Fruit fly (Drosophila melanogaster) S2 (cell line): ENCODE results near the gene Nmd3.
A peak's percentile ranks its signal among the peaks of the same experiment; 100 is the strongest.

Experiments used
- CG8478 ChIP-seq: fragments of >200 bp; optimal IDR thresholded peaks from 2 replicates; lab custom pipeline; 2018
- CTCF ChIP-seq, 2 experiments: fragments of >200 bp; optimal IDR thresholded peaks; 2 replicates each; lab custom pipeline; 2018

Gene Nmd3

DNA sequence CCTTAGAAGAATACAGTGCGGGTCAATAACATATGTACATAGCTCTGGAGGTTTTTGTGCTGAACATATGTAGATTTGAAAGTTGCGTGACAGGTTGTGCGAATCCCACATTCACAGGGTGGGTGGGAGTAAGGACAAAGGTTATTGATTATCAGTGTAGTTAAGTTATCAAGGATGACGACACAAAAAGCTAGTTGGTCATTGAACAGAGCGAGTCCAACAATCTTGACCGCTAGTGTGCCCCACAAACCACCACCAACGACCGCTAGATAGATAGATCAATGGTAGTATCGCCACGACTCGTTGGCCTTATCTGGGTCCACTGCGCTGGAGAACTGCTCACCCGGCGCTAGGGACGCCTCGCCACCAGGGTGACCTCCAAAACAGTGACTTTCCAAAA is 37.9 kb downstream of the Nmd3 start:
- TF ChIP-seq CG8478 (lab: Kevin White, UChicago) = no peak
- TF ChIP-seq CTCF (optimal IDR thresholded peaks at IDR 0.05; lab: Kevin White, UChicago) = no peak

DNA sequence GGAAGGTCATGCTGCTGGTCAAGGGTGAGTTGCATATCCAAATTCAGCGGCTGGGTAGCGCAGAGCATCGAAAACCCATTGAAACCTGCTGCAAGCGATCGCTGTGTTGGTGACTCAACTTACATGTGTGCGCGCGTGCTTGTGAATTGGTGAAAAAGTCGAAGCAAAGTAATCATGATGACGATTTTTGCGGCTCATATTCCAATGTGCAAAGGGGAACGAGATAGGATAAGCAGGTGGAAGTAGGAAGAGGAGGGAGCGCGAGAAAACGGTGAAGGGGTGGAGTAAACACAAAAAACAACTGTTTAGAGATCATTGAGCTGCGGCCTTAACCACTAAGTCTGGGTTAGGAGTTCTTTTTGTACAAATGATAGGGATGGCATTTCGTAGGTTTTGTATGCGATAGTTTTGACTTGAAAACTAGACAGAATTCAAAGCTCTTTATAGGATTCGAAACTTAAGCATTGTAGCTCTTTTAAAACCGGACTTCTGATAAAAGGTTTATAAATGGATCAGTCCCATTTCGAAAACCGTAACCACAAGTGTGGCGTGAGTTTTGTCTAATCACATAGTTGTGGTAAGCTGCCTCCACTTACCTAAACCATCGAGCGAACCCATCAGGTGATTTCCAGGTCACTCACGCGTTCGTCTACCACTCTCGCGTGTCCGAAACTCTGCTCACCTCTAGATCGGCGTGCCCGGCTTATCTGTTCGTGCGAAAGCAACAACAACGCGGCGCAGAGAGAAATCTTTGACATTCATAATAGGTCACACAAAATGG is 38.6 kb downstream of the Nmd3 start:
- TF ChIP-seq CG8478 (lab: Kevin White, UChicago) (no peak), CTCF (optimal IDR thresholded peaks at IDR 0.05; lab: Kevin White, UChicago) (no peak)

DNA sequence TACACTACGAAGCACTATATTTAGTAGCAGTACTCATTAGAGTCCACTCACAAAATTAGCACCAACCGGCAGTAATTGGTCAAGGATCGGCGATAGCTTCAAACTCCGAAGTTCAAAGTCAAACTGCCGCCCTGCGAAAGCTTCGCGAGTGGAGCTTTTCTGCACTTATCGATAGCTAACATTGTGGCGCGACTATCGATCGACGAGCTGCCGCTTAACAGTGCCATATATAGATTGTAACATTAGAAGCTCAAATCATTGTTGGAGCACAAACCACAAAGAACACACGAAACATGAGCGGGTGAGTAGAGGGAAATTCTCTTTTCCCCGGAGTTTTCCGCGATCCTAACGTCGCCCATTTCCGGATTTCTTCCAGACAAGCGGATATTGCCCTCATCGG is 39.4 kb downstream of the Nmd3 start, which contains the start of gene Pgd:
Gene Pgd, plus strand, starts transcription at position 23 of the 400 bp plus-strand sequence.
- no peak for TF ChIP-seq CG8478 (lab: Kevin White, UChicago)
- TF ChIP-seq CTCF (optimal IDR thresholded peaks at IDR 0.05; lab: Kevin White, UChicago) = no peak

DNA sequence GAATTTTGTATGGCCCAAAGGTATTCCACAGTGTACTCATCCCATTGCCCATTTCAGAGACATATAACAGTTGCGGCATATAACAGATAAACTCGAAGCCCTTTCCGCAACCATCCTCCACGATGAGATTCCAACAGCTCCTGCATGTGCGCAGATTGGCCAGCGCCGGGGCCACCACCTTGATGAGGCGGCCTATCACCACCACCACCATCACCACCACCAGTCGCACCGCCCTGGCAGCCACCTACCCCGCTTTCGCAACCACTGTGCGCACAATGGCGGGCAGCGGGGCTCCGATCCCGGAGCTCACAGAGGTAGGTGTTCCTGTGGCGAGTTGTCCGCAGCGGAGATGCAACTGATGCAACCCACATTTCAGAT is 41.5 kb downstream of the Nmd3 start:
- TF ChIP-seq CG8478 (lab: Kevin White, UChicago) (no peak), CTCF (optimal IDR thresholded peaks at IDR 0.05; lab: Kevin White, UChicago) (no peak)

DNA sequence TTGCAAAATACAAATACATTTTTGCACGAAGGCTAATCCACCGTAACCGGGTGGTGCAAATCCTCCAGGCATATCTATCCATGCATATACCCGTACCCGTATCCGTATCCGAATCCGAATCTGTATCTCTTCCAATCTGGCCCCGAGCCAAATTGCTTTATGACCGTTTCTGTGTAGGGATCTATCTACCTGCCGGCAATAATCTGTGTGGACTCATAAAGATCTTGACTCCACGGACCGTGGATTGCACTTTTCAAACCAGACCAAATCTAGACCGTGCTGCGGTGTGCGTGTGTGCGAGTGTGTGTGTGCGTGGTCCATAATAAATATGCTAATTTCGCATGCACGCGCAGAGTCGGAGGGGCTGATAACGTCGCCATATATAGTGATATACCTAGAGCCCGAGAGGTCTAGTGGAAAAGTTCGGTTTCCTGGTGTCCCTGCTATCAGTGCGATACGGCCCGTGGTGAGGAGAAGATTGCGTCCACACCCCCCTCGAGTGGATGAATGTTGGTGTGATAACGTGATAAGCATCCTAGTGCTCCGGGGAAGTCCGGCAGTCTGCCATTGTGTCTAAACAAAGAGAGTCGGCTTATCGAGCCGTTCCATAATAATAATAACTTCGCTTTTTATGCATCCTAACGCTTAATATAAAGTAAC is 42.1 kb downstream of the Nmd3 start:
- TF ChIP-seq CTCF (optimal IDR thresholded peaks at IDR 0.05; lab: Kevin White, UChicago) = no peak

DNA sequence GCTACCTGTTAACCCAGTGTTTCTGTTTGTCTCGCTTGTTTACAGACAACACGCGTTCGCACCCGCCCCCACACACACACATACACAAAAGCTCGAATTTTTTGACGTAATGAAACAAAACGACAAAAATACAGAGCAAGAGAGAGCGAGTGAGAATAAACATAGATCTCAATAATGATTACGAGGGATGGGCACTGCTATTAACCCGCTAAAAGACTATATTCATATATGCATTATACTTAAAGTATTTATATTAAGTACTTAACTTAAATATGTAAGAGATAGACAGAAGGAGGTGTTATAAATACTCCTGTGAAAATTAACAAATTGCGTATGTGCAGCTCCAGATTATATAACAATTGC is 42.6 kb downstream of the Nmd3 start:
- TF ChIP-seq CG8478 (lab: Kevin White, UChicago) (no peak), CTCF (optimal IDR thresholded peaks at IDR 0.05; lab: Kevin White, UChicago) (no peak)

DNA sequence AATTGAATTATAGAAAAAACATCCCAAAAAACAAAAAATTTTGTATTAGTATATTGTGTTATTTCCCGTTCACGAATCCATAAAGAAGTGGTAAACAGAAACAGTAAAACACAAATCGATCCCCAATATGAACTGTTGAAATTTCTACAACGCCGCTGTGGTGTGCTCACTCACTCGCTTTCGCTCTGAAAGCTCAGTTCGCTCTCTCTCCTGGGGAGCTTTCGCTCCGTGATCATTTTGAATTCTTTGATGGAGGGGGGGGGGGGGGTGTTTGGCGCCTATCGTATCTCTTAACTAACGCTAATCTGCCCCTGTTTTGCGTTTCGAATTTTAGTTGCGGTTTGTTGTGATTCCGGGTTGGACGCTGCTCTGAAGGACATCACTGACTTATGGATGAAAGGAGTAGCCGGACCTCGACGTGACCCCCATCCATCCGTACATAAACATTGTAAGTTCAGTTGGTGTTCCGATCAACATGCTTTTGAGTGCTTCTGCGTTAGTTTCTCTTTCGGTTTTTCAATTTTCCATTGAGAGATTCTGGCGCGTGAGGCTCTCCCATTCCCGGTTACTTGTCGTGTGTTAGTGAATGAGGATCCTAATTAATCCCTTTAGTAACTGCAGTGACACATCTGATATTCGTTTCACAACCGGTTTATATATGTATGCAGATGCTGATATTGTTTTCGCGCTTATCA is 43.2 kb downstream of the Nmd3 start, which contains the start of gene D2hgdh:
Gene D2hgdh, plus strand, starts transcription at position 331 of the 695 bp plus-strand sequence.
- no peak for TF ChIP-seq CG8478 (lab: Kevin White, UChicago)
- TF ChIP-seq CTCF (optimal IDR thresholded peaks at IDR 0.05; lab: Kevin White, UChicago) = no peak

DNA sequence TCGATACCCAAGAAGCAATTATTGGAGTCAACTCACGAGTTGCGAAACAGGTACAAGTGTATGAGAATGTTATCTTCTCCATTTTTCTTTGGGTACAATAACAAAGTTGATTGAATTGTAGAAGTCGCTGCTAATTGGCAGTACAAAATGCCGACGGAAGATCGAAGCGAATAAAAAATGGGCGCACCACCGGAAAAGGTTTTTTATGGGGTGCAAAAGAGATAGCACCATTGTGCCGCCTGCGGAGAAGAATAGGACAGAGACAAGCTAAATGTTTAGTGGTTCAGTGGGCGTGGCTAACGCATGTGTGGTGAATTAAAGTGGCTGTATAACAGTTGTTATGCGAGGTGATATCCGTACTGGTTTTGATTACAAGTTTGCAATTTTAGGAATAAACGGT is 44.0 kb downstream of the Nmd3 start:
- TF ChIP-seq CG8478 (lab: Kevin White, UChicago) = no peak
- TF ChIP-seq CTCF (optimal IDR thresholded peaks at IDR 0.05; lab: Kevin White, UChicago) = no peak

DNA sequence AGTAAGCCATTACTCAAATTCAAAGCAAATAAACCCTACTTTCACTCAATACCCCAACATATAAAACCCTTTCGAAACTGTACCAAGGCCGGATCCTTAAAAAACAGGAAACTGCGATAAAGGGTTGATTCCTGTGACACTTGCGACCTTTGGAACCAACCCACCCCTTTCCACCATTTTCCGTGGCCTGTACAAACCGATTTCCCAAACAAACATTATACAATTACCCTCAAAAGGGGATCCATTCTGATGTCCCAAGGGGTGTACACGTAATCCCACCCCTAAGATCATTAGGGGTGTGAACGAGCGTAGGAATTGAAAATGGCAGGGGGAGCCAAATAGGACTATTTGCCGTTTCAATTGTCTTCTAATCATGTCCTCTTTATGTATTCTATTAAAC is 44.9 kb downstream of the Nmd3 start:
- TF ChIP-seq CG8478 (lab: Kevin White, UChicago) (no peak), CTCF (optimal IDR thresholded peaks at IDR 0.05; lab: Kevin White, UChicago) (no peak)

DNA sequence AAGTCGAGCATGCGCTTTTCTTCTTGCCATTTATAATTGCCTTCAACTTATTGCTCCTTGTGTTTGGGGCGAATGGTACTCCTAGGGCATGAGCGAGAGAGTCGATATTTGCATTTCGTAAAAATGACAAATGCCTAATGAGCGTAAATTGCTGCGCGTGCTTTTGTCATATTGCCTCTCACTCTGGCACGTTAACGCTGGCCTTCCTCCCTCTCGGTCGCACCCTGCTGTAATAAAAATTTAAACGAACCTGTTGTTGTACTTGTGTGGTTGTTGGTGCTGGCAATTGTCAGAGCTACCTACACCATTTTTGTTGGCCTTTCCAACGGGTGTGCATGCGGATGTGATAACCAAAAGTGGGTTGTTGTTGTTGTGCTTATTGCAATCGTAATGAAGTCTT is 46.1 kb downstream of the Nmd3 start:
- no peak for TF ChIP-seq CG8478 (lab: Kevin White, UChicago)
- TF ChIP-seq CTCF (optimal IDR thresholded peaks at IDR 0.05; lab: Kevin White, UChicago) = no peak

DNA sequence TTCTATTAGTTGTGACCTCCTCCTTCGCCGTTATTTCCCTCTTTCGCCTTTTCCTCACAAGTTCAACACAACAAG is 46.3 kb downstream of the Nmd3 start, which contains the start of gene ph-p:
Gene ph-p, minus strand, starts transcription at position 30 of the 75 bp plus-strand sequence.
- TF ChIP-seq CTCF (optimal IDR thresholded peaks at IDR 0.05; lab: Kevin White, UChicago) (no peak), CG8478 (lab: Kevin White, UChicago) (no peak)

DNA sequence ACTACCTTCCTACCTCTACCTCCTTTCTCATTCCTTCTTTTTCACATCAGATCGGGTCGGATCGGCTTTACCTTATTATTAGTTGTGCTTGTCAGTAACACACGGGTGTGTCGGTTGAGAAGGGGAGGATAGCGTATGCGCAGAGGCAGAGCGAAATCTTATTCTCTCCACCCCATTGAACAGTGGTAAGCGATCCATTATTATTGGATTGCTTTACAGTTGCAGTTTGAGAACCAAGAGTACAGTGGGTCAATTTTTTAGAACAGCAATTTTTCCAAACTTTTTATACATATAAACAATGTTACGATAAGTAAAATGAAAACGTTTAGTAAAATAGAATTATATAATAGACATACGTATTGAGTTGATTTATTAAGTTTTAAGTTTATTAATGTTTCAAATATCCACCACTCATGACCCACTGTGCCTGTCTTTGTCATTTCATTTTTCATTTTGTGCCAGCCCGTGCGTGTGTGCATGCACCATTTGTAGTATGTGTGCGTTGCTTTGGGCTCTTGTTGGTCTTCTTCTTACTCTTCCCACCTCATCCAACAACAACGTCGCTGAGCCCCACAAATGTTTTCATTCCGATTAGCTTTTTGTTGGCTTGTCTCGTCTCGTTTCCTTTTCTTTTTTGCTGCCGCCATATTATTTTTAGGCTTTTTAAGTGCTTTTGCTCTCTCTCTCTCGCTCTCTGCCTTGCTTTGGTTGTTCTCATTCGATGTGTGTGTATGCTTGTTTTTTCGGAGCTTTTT is 46.7 kb downstream of the Nmd3 start:
- TF ChIP-seq CTCF (optimal IDR thresholded peaks at IDR 0.05; lab: Kevin White, UChicago) (no peak), CG8478 (lab: Kevin White, UChicago) (no peak)

DNA sequence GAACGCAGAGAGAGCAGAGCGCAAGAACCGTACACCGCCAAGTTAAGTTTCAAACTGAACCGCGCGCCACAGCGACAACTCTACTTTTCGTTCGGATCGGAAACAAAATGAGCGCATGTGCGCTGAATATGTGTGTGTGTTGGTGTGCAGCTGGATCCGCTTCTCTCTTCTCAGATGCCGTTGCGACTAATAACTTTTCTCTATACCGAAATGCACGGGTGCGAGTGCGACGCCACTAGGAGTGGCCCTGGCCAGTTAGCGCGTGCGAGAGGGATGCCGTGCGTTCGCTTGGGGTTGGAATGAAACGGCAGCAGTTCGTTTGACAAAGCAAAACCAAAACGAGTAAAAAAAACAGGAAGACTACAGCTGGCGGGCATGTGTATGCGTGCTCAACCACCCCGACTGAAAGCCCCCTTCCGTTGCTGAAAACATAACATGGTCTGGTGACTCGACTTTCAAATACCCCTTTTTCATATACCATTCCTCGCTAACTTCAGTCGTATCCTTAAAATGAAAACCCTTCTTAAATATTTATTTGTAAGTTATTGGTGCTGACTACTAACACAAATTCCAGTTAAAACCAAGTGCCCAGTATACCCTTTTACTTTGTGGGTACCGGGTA is 47.5 kb downstream of the Nmd3 start:
- peak in 1 of 2 experiments; percentile 23 for TF ChIP-seq CTCF (optimal IDR thresholded peaks at IDR 0.05; lab: Kevin White, UChicago)
- peak; percentile 30 for TF ChIP-seq CG8478 (lab: Kevin White, UChicago)
